Fruit fly (Drosophila melanogaster): ENCODE measurements around the gene tow.

Gene tow

DNA sequence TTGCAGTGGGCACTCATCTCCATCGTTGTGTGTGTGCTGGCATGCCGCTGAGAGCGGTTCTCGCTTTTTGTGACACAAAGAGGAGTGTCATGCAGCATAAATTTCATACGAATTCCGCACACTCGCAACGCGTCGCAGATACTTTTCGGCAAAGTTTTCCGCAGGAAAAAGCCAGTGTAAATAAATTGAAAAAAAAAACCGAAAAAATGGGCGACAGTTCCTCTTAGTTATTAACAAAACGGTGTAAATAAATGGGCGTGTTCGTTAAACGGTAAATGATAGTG, at the start of gene tow:
tow (plus strand) TSS at position 26 of the 284 bp plus-strand sequence.
- TF ChIP-seq h (optimal IDR thresholded peaks at IDR 0.05), result no peak
- no peak for TF ChIP-seq Myc (optimal IDR thresholded peaks at IDR 0.05)
- TF ChIP-seq ttk (optimal IDR thresholded peaks at IDR 0.05), result no peak
- TF ChIP-seq psq (optimal IDR thresholded peaks at IDR 0.05), result no peak
- no peak for TF ChIP-seq Sin3A (optimal IDR thresholded peaks at IDR 0.05)
- no peak for TF ChIP-seq insv (optimal IDR thresholded peaks at IDR 0.05)

DNA sequence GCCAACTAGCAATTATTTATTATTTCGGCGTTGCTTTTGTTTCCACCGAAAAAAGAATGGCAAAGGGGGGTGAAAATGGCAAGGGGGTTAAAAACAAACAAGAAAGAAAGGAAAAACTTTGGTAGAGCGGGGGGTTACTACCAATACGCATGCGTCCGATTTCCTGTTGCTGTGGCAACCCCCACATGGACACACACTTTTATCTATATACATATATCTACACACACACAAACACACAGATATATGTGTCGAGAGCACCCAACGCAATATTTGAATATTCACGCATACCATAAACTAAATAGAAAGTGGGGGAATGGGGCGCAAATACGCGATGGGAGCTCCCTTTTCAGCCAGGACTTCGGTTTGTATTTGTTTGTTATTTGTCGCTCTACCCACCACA, 43.4 kb upstream of the tow start:
- no peak for TF ChIP-seq Sin3A (optimal IDR thresholded peaks at IDR 0.05)

dm6 chr3L:6903985-6904384, 38.7 kb upstream of the tow start:
- TF ChIP-seq insv (optimal IDR thresholded peaks at IDR 0.05) (no peak), h (optimal IDR thresholded peaks at IDR 0.05) (no peak), psq (optimal IDR thresholded peaks at IDR 0.05) (no peak), Myc (optimal IDR thresholded peaks at IDR 0.05) (no peak), Sin3A (optimal IDR thresholded peaks at IDR 0.05) (no peak), ttk (optimal IDR thresholded peaks at IDR 0.05) (no peak)

DNA sequence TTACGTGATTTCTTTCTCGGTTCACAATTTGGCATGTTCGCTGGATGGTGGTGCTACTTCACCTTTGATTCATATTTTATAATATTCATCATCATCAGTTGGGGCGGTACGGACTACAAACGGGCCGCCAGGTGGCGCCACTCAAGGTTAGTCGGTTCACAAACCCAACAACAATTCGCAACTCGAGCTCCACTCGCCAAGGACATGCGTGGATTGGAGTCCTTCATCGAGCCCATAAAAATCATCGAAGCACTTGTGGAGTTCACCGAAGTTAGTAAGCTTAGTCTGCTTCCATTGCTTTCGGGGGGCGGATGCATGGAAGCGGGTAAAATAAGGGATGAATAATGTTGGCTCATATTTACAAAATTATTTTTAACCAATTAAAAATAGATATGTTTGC, 35.9 kb upstream of the tow start:
- TF ChIP-seq insv (optimal IDR thresholded peaks at IDR 0.05) (no peak), Sin3A (optimal IDR thresholded peaks at IDR 0.05) (no peak), h (optimal IDR thresholded peaks at IDR 0.05) (no peak), Myc (optimal IDR thresholded peaks at IDR 0.05) (no peak), psq (optimal IDR thresholded peaks at IDR 0.05) (no peak), ttk (optimal IDR thresholded peaks at IDR 0.05) (no peak)

DNA sequence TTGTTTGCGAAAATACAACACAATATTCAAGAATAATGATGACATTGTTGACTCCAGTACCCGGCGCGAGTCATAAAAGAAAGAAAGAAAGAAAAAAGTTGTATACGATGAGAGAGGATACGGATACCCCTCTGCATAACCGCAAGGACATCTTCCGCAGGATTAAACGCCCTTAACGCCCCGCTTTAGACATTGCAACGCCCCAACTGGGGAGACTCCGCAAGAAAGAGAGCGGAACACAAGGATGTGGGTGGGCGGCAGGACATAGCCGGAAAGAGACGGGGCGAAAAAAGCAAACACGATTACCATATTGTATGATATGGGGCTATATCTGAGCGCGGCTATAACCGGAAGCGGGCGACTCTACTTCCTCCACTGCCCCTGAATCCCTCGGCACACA, 31.4 kb upstream of the tow start:
- no peak for TF ChIP-seq insv (optimal IDR thresholded peaks at IDR 0.05)
- TF ChIP-seq h (optimal IDR thresholded peaks at IDR 0.05), result no peak
- no peak for TF ChIP-seq Myc (optimal IDR thresholded peaks at IDR 0.05)
- no peak for TF ChIP-seq ttk (optimal IDR thresholded peaks at IDR 0.05)
- no peak for TF ChIP-seq psq (optimal IDR thresholded peaks at IDR 0.05)

- TF ChIP-seq Sin3A (optimal IDR thresholded peaks at IDR 0.05), result no peak
- TF ChIP-seq h (optimal IDR thresholded peaks at IDR 0.05), result no peak
These were observed 28.8 kb upstream of the tow start for dm6 chr3L:6913823-6914222.

- TF ChIP-seq ttk (optimal IDR thresholded peaks at IDR 0.05) (no peak), Sin3A (optimal IDR thresholded peaks at IDR 0.05) (no peak), Myc (optimal IDR thresholded peaks at IDR 0.05) (no peak), psq (optimal IDR thresholded peaks at IDR 0.05) (no peak), h (optimal IDR thresholded peaks at IDR 0.05) (no peak), insv (optimal IDR thresholded peaks at IDR 0.05) (no peak)
These were observed 27.9 kb upstream of the tow start, which contains the start of gene Prat2 for dm6 chr3L:6914776-6915175. Gene Prat2 (minus strand): TSS chr3L:6914876.

DNA sequence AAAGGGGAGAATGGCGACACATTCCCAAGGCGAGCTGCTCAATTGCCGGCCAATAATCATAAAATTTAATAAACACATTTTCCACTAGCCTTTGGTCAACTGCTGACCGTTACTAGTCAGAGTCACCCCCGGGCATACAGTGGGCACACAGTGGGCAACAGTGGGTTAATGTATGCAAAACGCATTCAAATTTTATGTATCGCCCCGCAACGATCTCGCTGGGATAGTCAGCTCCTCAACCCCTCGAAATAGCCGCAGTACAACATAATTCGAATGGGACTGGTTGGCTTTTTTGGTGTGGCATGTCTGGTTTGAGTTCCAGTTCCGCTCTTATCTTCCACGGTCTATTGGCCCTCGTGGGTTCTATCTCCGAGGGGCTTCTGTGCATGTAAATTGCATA, 23.4 kb upstream of the tow start:
- TF ChIP-seq Sin3A (optimal IDR thresholded peaks at IDR 0.05) (no peak), psq (optimal IDR thresholded peaks at IDR 0.05) (no peak), ttk (optimal IDR thresholded peaks at IDR 0.05) (no peak), h (optimal IDR thresholded peaks at IDR 0.05) (no peak), insv (optimal IDR thresholded peaks at IDR 0.05) (no peak), Myc (optimal IDR thresholded peaks at IDR 0.05) (no peak)

DNA sequence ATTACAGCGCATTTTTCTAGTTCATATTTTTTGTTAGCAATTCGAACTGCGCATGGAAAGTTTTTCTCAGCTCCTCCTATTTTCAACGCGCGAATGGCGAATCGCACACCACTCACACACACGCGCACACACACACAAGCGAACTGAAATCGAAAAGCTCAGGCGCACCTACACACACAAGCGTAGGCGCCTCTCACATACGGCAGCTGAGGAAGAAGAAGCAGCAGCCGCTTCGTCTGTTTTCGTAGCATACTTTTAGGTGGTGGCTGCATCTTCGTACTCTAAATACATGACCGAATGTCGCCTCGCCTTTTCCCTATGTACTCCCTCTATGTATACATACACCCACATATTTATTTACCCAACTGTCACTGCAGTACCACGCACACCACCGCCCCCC, 16.8 kb upstream of the tow start:
- TF ChIP-seq insv (optimal IDR thresholded peaks at IDR 0.05) (no peak), ttk (optimal IDR thresholded peaks at IDR 0.05) (no peak), Myc (optimal IDR thresholded peaks at IDR 0.05) (no peak)

- TF ChIP-seq ttk (optimal IDR thresholded peaks at IDR 0.05), result no peak
- TF ChIP-seq psq (optimal IDR thresholded peaks at IDR 0.05), result no peak
- no peak for TF ChIP-seq Sin3A (optimal IDR thresholded peaks at IDR 0.05)
- no peak for TF ChIP-seq h (optimal IDR thresholded peaks at IDR 0.05)
- no peak for TF ChIP-seq Myc (optimal IDR thresholded peaks at IDR 0.05)
- no peak for TF ChIP-seq insv (optimal IDR thresholded peaks at IDR 0.05)
These were observed 10.8 kb upstream of the tow start, which contains the start of gene CG45413 for dm6 chr3L:6931850-6932249. Gene CG45413 (minus strand): TSS chr3L:6931950.

dm6 chr3L:6932626-6933025, 10.0 kb upstream of the tow start, which contains the start of gene CG14820:
Gene CG14820 (plus strand): TSS chr3L:6932926.
- no peak for TF ChIP-seq psq (optimal IDR thresholded peaks at IDR 0.05)
- TF ChIP-seq ttk (optimal IDR thresholded peaks at IDR 0.05), result no peak
- no peak for TF ChIP-seq Myc (optimal IDR thresholded peaks at IDR 0.05)
- no peak for TF ChIP-seq h (optimal IDR thresholded peaks at IDR 0.05)
- TF ChIP-seq Sin3A (optimal IDR thresholded peaks at IDR 0.05), result no peak
- no peak for TF ChIP-seq insv (optimal IDR thresholded peaks at IDR 0.05)

DNA sequence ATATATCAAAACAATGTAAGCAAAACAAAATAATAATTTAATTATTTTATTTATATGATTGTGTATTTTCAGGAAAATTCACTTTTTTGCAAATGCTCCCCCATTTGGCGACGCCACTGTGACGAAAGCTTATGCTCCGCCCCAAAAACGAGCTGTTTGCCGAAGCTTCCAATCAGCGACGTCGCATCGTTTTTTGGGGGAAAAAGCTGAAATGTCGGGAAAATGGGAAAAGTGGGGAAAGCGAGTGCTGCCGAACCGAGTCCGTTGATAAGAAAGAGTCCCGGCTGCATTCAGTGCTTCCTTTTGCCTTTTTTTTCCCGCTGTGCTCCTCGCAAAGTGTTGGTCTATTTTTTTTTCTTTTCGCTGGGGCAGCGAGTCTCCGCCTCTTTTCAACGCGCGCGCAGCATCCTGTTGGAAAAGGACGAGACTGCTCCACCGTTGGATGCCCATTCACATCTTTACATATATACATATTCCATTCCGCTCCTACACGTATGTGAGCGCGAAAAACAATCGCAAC, 7.8 kb upstream of the tow start:
- TF ChIP-seq insv (optimal IDR thresholded peaks at IDR 0.05), result no peak
- TF ChIP-seq Myc (optimal IDR thresholded peaks at IDR 0.05), result no peak
- TF ChIP-seq h (optimal IDR thresholded peaks at IDR 0.05), result no peak

DNA sequence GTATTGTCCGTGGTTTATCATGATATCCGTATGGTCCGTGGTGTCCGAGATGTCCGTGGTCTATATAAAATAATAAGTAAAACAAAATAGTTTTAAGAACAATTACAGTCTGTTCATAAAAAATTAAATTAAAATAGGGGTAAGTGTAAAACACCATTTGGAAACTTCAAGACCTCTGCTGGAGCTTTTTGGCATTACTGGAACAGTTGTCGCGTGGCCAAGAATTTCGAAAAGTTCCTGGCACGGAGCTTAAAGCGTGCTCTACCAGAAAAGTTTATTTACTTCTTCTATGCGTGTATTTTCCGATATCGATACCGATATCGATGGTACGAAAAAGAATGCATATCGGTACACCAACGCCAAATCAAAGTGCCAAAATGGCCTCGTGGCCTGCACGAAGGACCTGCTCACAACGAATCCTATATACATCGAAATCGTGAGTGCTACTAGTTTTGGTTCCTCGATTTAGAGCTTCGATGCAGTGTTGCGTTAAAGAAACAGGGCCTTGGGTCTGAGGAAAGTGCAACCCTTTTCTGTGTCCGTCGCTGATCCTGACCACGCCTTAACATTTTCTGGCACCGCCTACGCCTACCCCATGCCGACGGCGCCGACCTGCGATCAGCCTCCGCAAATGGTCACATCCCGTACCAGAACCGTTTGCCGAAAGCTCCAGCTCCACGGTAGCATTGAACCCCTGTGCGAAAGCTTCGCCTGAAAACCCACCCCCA, 389 bp upstream of the tow start:
- TF ChIP-seq h (optimal IDR thresholded peaks at IDR 0.05) (no peak), Myc (optimal IDR thresholded peaks at IDR 0.05) (no peak), psq (optimal IDR thresholded peaks at IDR 0.05) (no peak), Sin3A (optimal IDR thresholded peaks at IDR 0.05) (no peak), insv (optimal IDR thresholded peaks at IDR 0.05) (no peak), ttk (optimal IDR thresholded peaks at IDR 0.05) (no peak)

Data from Kc167 (cell line).